Fruit fly (Drosophila melanogaster) whole organism, wandering third instar larva: ENCODE data around the gene CG3386.
A peak's percentile ranks its signal among the peaks of the same experiment; 100 is the strongest.

ENCODE experiments used
- Abd-B ChIP-seq: fragments of >200 bp; optimal IDR thresholded peaks from 2 replicates; lab custom pipeline; 2017; ENCODE audit warnings: missing biosample characterization, missing genetic modification characterization
- CG32264 ChIP-seq: fragments of 200-800 bp; sonication (Bioruptor generic); optimal IDR thresholded peaks from 2 replicates; lab custom pipeline; 2016; ENCODE audit warnings: missing biosample characterization, missing genetic modification characterization
- CG9705 ChIP-seq: fragments of 200-800 bp; sonication (Bioruptor generic); optimal IDR thresholded peaks from 2 replicates; lab custom pipeline; 2018; ENCODE audit warnings: missing biosample characterization, mild to moderate bottlenecking, missing genetic modification characterization
- CrebA ChIP-seq: fragments of 200-800 bp; sonication (Bioruptor generic); optimal IDR thresholded peaks from 2 replicates; lab custom pipeline; 2016; ENCODE audit warnings: missing biosample characterization, mild to moderate bottlenecking, missing genetic modification characterization, borderline replicate concordance
- Dfd ChIP-seq: fragments of >200 bp; optimal IDR thresholded peaks from 2 replicates; lab custom pipeline; 2017; ENCODE audit warnings: missing biosample characterization, missing genetic modification characterization
- GATAd ChIP-seq: sonication (Bioruptor generic); optimal IDR thresholded peaks from 2 replicates; lab custom pipeline; 2016; ENCODE audit warnings: missing biosample characterization, missing genetic modification characterization
- HLH106 ChIP-seq: fragments of 200-800 bp; optimal IDR thresholded peaks from 3 replicates; lab custom pipeline; 2019; ENCODE audit warnings: missing biosample characterization, mild to moderate bottlenecking, missing genetic modification characterization, moderate library complexity
- Hnf4 ChIP-seq: fragments of 200-800 bp; sonication (Bioruptor generic); optimal IDR thresholded peaks from 2 replicates; lab custom pipeline; 2016; ENCODE audit warnings: missing biosample characterization, mild to moderate bottlenecking, missing genetic modification characterization
- Hr83 ChIP-seq: fragments of 200-300 bp; sonication (Bioruptor generic); optimal IDR thresholded peaks from 2 replicates; lab custom pipeline; 2016; ENCODE audit warnings: missing biosample characterization, mild to moderate bottlenecking, missing genetic modification characterization, moderate library complexity; ENCODE audit not compliant: poor library complexity, severe bottlenecking
- Jra ChIP-seq: sonication (Bioruptor generic); optimal IDR thresholded peaks from 2 replicates; lab custom pipeline; 2016; ENCODE audit warnings: missing biosample characterization, missing genetic modification characterization
- Mio ChIP-seq: sonication (Bioruptor generic); optimal IDR thresholded peaks from 2 replicates; lab custom pipeline; 2016; ENCODE audit warnings: missing biosample characterization, missing genetic modification characterization
- Myc ChIP-seq: fragments of >200 bp; optimal IDR thresholded peaks from 2 replicates; lab custom pipeline; 2017
- N ChIP-seq: fragments of >200 bp; optimal IDR thresholded peaks from 2 replicates; lab custom pipeline; 2018; ENCODE audit warnings: missing biosample characterization, missing external identifiers, missing genetic modification characterization
- OdsH ChIP-seq: fragments of 200-800 bp; sonication (Bioruptor generic); optimal IDR thresholded peaks from 2 replicates; lab custom pipeline; 2016; ENCODE audit warnings: missing biosample characterization, mild to moderate bottlenecking, missing genetic modification characterization
- Rel ChIP-seq, 2 experiments: fragments of 200-800 bp; sonication (Bioruptor generic) in 1 of 2; optimal IDR thresholded peaks; 2 replicates in 1 of 2; 3 replicates in 1 of 2; lab custom pipeline; 2016 to 2019; ENCODE audit warnings: mild to moderate bottlenecking in 2 of 2, missing biosample characterization in 2 of 2, missing genetic modification characterization in 2 of 2, moderate library complexity in 1 of 2
- Sp1 ChIP-seq: fragments of 200-800 bp; sonication (Bioruptor generic); optimal IDR thresholded peaks from 3 replicates; lab custom pipeline; 2019; ENCODE audit warnings: missing biosample characterization, mild to moderate bottlenecking, missing genetic modification characterization, moderate library complexity
- Vsx2 ChIP-seq: fragments of 200-300, 225-300 bp; sonication (Bioruptor generic); optimal IDR thresholded peaks from 2 replicates; lab custom pipeline; 2018; ENCODE audit warnings: missing biosample characterization, missing genetic modification characterization; ENCODE audit not compliant: partially characterized antibody
- br ChIP-seq: fragments of 200-800 bp; sonication (Bioruptor generic); optimal IDR thresholded peaks from 2 replicates; lab custom pipeline; 2016; ENCODE audit warnings: missing biosample characterization, missing genetic modification characterization
- brk ChIP-seq: fragments of 200-800 bp; sonication (Bioruptor generic); optimal IDR thresholded peaks from 2 replicates; lab custom pipeline; 2016; ENCODE audit warnings: missing biosample characterization, mild to moderate bottlenecking, missing genetic modification characterization
- dl ChIP-seq, 2 experiments: fragments of 175-275, 200-275 bp in 1 of 2; fragments of 200-275 bp in 1 of 2; sonication (Bioruptor generic); optimal IDR thresholded peaks; lab custom pipeline; 2018; ENCODE audit warnings: mild to moderate bottlenecking in 2 of 2, missing biosample characterization in 2 of 2, missing genetic modification characterization in 2 of 2, moderate library complexity in 2 of 2; ENCODE audit not compliant: partially characterized antibody in 2 of 2, insufficient read depth in 1 of 2
- dmrt93B ChIP-seq: fragments of 200-800 bp; sonication (Bioruptor generic); optimal IDR thresholded peaks from 2 replicates; lab custom pipeline; 2018; ENCODE audit warnings: missing biosample characterization, mild to moderate bottlenecking, missing genetic modification characterization
- dsf ChIP-seq: sonication (Bioruptor generic); optimal IDR thresholded peaks from 2 replicates; lab custom pipeline; 2016; ENCODE audit warnings: missing biosample characterization, missing genetic modification characterization, borderline replicate concordance
- ey ChIP-seq: fragments of 200-800 bp; sonication (Bioruptor generic); optimal IDR thresholded peaks from 2 replicates; lab custom pipeline; 2016; ENCODE audit warnings: missing biosample characterization, missing genetic modification characterization
- foxo ChIP-seq, 2 experiments: fragments of 200-800 bp; sonication (Bioruptor generic); optimal IDR thresholded peaks; 2 replicates in 1 of 2; 3 replicates in 1 of 2; lab custom pipeline; 2016 to 2017; ENCODE audit warnings: missing biosample characterization in 2 of 2, missing genetic modification characterization in 2 of 2
- fru ChIP-seq: fragments of 200-800 bp; sonication (Bioruptor generic); optimal IDR thresholded peaks from 3 replicates; lab custom pipeline; 2016; ENCODE audit warnings: missing biosample characterization, mild to moderate bottlenecking, missing genetic modification characterization
- h ChIP-seq: fragments of 200-800 bp; sonication (Bioruptor generic); optimal IDR thresholded peaks from 3 replicates; lab custom pipeline; 2016; ENCODE audit warnings: missing biosample characterization, mild to moderate bottlenecking, missing genetic modification characterization
- lola ChIP-seq: fragments of >200 bp; optimal IDR thresholded peaks from 2 replicates; lab custom pipeline; 2017; ENCODE audit warnings: missing biosample characterization, missing genetic modification characterization
- pan ChIP-seq: fragments of >200 bp; optimal IDR thresholded peaks from 2 replicates; lab custom pipeline; 2017
- psq ChIP-seq: fragments of 200-800 bp; sonication (Bioruptor generic); optimal IDR thresholded peaks from 3 replicates; lab custom pipeline; 2017; ENCODE audit warnings: missing biosample characterization, mild to moderate bottlenecking, missing genetic modification characterization, moderate library complexity
- rgr ChIP-seq: fragments of 200-800 bp; sonication (Bioruptor generic); optimal IDR thresholded peaks from 3 replicates; lab custom pipeline; 2016; ENCODE audit warnings: missing biosample characterization, mild to moderate bottlenecking, missing genetic modification characterization
- sage ChIP-seq: fragments of 200-800 bp; sonication (Bioruptor generic); optimal IDR thresholded peaks from 2 replicates; lab custom pipeline; 2016; ENCODE audit warnings: missing biosample characterization, mild to moderate bottlenecking, missing genetic modification characterization
- sv ChIP-seq: fragments of 200-800 bp; sonication (Bioruptor generic); optimal IDR thresholded peaks from 3 replicates; lab custom pipeline; 2016; ENCODE audit warnings: missing biosample characterization, missing genetic modification characterization
- tai ChIP-seq: sonication (Bioruptor generic); optimal IDR thresholded peaks from 2 replicates; lab custom pipeline; 2016; ENCODE audit warnings: missing biosample characterization, missing genetic modification characterization
- woc ChIP-seq: sonication (Bioruptor generic); optimal IDR thresholded peaks from 2 replicates; lab custom pipeline; 2016; ENCODE audit warnings: missing biosample characterization, mild to moderate bottlenecking, missing genetic modification characterization

The CG3386 gene

DNA sequence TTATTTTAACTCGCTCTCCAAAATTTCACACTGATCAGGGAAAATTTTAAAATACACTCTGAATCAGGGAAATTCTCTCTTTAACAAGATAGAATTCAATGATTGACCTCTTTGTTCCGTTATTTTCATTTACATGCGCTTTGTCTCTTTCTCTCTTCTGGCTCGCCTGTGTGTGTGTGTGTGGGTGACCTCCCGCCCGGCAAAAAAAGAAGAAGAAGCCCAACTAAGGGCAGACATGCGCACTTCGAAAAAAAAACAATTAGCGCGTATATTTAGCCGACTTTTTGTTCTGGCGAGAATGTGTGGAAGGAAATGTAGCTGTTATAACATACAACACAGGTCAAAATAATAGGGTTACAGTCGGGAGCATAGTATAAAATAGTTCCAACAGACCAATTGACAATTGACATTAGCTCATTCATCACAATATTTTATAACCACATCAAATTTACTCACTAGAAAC is at the start of gene CG3386:
TSS of gene CG3386 (minus strand) at position 51 of the 463 bp plus-strand sequence.
- no peak for TF ChIP-seq sv (GFP tag; lab: Kevin White, UChicago)
- TF ChIP-seq tai (GFP tag; lab: Kevin White, UChicago) = no peak
- TF ChIP-seq Myc (lab: Kevin White, UChicago) = no peak
- TF ChIP-seq pan (lab: Kevin White, UChicago) = no peak
- TF ChIP-seq Dfd (GFP tag; lab: Kevin White, UChicago) = no peak
- no peak for TF ChIP-seq Hnf4
- no peak for TF ChIP-seq N

DNA sequence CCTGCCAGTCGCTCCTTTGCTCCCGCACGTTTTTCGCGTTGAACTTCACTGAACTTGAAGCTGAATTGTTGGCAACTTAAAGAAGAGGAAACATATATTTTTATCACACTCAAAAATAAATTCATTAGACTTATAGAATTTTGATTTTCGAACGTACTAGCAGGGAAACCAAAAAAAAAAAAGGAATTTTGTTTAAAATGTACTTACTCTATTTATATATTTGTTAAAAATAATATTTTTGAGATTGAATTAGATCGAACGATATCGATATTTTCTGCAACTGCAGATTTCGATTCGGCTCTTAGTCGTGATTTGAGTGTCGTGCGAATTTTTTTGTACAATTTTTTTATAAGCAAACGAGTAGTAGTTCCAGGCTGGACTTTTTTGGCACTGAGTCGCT is 49.2 kb upstream of the CG3386 start:
- TF ChIP-seq br (GFP tag; lab: Kevin White, UChicago) = no peak
- TF ChIP-seq HLH106 (tag; lab: Kevin White, UChicago) = no peak
- no peak for TF ChIP-seq Mio (GFP tag; lab: Kevin White, UChicago)
- TF ChIP-seq lola (GFP tag; lab: Kevin White, UChicago) = no peak
- no peak for TF ChIP-seq ey (GFP tag; lab: Kevin White, UChicago)
- no peak for TF ChIP-seq woc (GFP tag; lab: Kevin White, UChicago)
- no peak for TF ChIP-seq Hnf4
- peak in 1 of 2 experiments; percentile 2 for TF ChIP-seq foxo (GFP tag; optimal IDR thresholded peaks at IDR 0.05; lab: Kevin White, UChicago)
- no peak for TF ChIP-seq OdsH (GFP tag; lab: Kevin White, UChicago)
- TF ChIP-seq h (GFP tag; lab: Kevin White, UChicago) = peak; percentile 21
- TF ChIP-seq, all 38 proteins: peak for 2

DNA sequence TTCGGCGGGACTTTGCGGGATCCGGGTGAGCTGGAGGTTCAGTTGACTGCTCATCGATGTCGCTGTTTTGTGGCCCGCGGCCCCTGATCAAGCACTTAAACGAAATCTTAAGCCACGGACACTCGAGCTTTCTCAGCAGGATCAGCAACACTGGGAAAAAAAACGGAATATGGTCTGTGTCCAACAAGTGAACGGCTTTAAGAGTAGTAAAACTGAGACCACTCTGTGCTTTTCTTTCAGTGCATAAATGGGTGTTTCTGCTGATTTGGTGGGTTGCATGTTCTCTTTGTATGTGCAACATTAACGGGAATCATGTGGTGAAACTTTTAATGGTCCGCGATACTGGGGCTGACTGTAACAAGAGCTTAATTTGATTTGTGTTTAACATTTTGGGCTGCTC is 47.1 kb upstream of the CG3386 start:
- TF ChIP-seq Rel (GFP tag; optimal IDR thresholded peaks at IDR 0.05; lab: Kevin White, UChicago) (no peak), Rel (tag; optimal IDR thresholded peaks at IDR 0.05; lab: Kevin White, UChicago) (no peak), sv (GFP tag; lab: Kevin White, UChicago) (no peak), woc (GFP tag; lab: Kevin White, UChicago) (peak; percentile 8), GATAd (GFP tag; lab: Kevin White, UChicago) (no peak), sage (GFP tag; lab: Kevin White, UChicago) (peak; percentile 27), lola (GFP tag; lab: Kevin White, UChicago) (no peak), dsf (no peak), fru (GFP tag; lab: Kevin White, UChicago) (peak; percentile 67), psq (GFP tag; lab: Kevin White, UChicago) (peak; percentile 23), Sp1 (GFP tag; lab: Kevin White, UChicago) (peak; percentile 26), Dfd (GFP tag; lab: Kevin White, UChicago) (no peak), br (GFP tag; lab: Kevin White, UChicago) (peak; percentile 38), Myc (lab: Kevin White, UChicago) (no peak), tai (GFP tag; lab: Kevin White, UChicago) (no peak), Vsx2 (GFP tag; lab: Kevin White, UChicago) (no peak), Jra (GFP tag; lab: Kevin White, UChicago) (peak; percentile 10), Hnf4 (peak; percentile 38), pan (lab: Kevin White, UChicago) (no peak), dl (GFP tag; optimal IDR thresholded peaks at IDR 0.05; lab: Kevin White, UChicago; ENCODE audit: insufficient read depth in 1 of 2, partially characterized antibody in 2 of 2) (no peak), brk (no peak), HLH106 (tag; lab: Kevin White, UChicago) (peak; percentile 48), CG9705 (GFP tag; lab: Kevin White, UChicago) (no peak), Abd-B (no peak), rgr (peak; percentile 40), ey (GFP tag; lab: Kevin White, UChicago) (peak; percentile 38), foxo (GFP tag; optimal IDR thresholded peaks at IDR 0.05; lab: Kevin White, UChicago) (peak in 1 of 2 experiments; percentile 61), dmrt93B (GFP tag; lab: Kevin White, UChicago) (peak; percentile 27), CrebA (GFP tag; lab: Kevin White, UChicago) (no peak), h (GFP tag; lab: Kevin White, UChicago) (peak; percentile 65), CG32264 (GFP tag; lab: Kevin White, UChicago) (no peak), Mio (GFP tag; lab: Kevin White, UChicago) (no peak), Hr83 (GFP tag; lab: Kevin White, UChicago) (no peak)
- TF ChIP-seq, all 38 proteins: peak for 14
